Fruit fly (Drosophila melanogaster): ENCODE data around the gene disco.

Gene disco

dm6 chrX:16243989-16244388, 27.4 kb upstream of the disco start:
- TF ChIP-seq br (GFP tag; optimal IDR thresholded peaks at IDR 0.05) = no peak
- TF ChIP-seq dl (GFP tag; optimal IDR thresholded peaks at IDR 0.05; ENCODE audit: insufficient read depth in 1 of 2, partially characterized antibody in 2 of 2) = no peak
- no peak for TF ChIP-seq sv (GFP tag; optimal IDR thresholded peaks at IDR 0.05)
- TF ChIP-seq CG9705 (GFP tag; optimal IDR thresholded peaks at IDR 0.05) = no peak
- TF ChIP-seq brk (GFP tag; optimal IDR thresholded peaks at IDR 0.05) = no peak

dm6 chrX:16241831-16242451, 25.4 kb upstream of the disco start:
- TF ChIP-seq usp (GFP tag; optimal IDR thresholded peaks at IDR 0.05) (no peak), lola (GFP tag; optimal IDR thresholded peaks at IDR 0.05) (no peak), Hnf4 (GFP tag; optimal IDR thresholded peaks at IDR 0.05) (no peak)

- TF ChIP-seq rgr (GFP tag; optimal IDR thresholded peaks at IDR 0.05) (no peak), CrebA (GFP tag; optimal IDR thresholded peaks at IDR 0.05; ENCODE audit: borderline replicate concordance) (no peak), Dif (GFP tag; optimal IDR thresholded peaks at IDR 0.05; ENCODE audit: partially characterized antibody) (no peak), br (GFP tag; optimal IDR thresholded peaks at IDR 0.05) (no peak), dsf (GFP tag; optimal IDR thresholded peaks at IDR 0.05; ENCODE audit: borderline replicate concordance) (no peak), Jra (GFP tag; optimal IDR thresholded peaks at IDR 0.05) (no peak), sv (GFP tag; optimal IDR thresholded peaks at IDR 0.05) (no peak)
Measured at dm6 chrX:16231292-16231691, 14.7 kb upstream of the disco start.

dm6 chrX:16217518-16217869, 944 bp upstream of the disco start:
- no peak for TF ChIP-seq Hnf4 (GFP tag; optimal IDR thresholded peaks at IDR 0.05)
- no peak for TF ChIP-seq CG9705 (GFP tag; optimal IDR thresholded peaks at IDR 0.05)
- TF ChIP-seq Myc (optimal IDR thresholded peaks at IDR 0.05) = no peak
- no peak for TF ChIP-seq ey (GFP tag; optimal IDR thresholded peaks at IDR 0.05)
- no peak for TF ChIP-seq woc (GFP tag; optimal IDR thresholded peaks at IDR 0.05)
- no peak for TF ChIP-seq dl (GFP tag; optimal IDR thresholded peaks at IDR 0.05; ENCODE audit: insufficient read depth in 1 of 2, partially characterized antibody in 2 of 2)
- no peak for TF ChIP-seq Vsx2 (GFP tag; optimal IDR thresholded peaks at IDR 0.05; ENCODE audit: partially characterized antibody)

dm6 chrX:16216830-16217517, 424 bp upstream of the disco start:
- peak; percentile 62 for TF ChIP-seq Vsx2 (GFP tag; optimal IDR thresholded peaks at IDR 0.05; ENCODE audit: partially characterized antibody)
- peak; percentile 35 for TF ChIP-seq Hr83 (GFP tag; optimal IDR thresholded peaks at IDR 0.05; ENCODE audit: poor library complexity, severe bottlenecking)
- peak; percentile 62 to 85 for TF ChIP-seq dl (GFP tag; optimal IDR thresholded peaks at IDR 0.05; ENCODE audit: insufficient read depth in 1 of 2, partially characterized antibody in 2 of 2)
- no peak for TF ChIP-seq foxo (GFP tag; optimal IDR thresholded peaks at IDR 0.05)
- no peak for TF ChIP-seq fru (GFP tag; optimal IDR thresholded peaks at IDR 0.05)
- peak; percentile 88 for TF ChIP-seq Dif (GFP tag; optimal IDR thresholded peaks at IDR 0.05; ENCODE audit: partially characterized antibody)
- TF ChIP-seq CrebA (GFP tag; optimal IDR thresholded peaks at IDR 0.05; ENCODE audit: borderline replicate concordance) = no peak
- peak; percentile 55 for TF ChIP-seq Hr78 (GFP tag; optimal IDR thresholded peaks at IDR 0.05)
- peak; percentile 96 for TF ChIP-seq N (GFP tag; optimal IDR thresholded peaks at IDR 0.05)

- no peak for TF ChIP-seq Hnf4 (GFP tag; optimal IDR thresholded peaks at IDR 0.05)
- TF ChIP-seq h (GFP tag; optimal IDR thresholded peaks at IDR 0.05) = no peak
- no peak for TF ChIP-seq fru (GFP tag; optimal IDR thresholded peaks at IDR 0.05)
- TF ChIP-seq ey (GFP tag; optimal IDR thresholded peaks at IDR 0.05) = no peak
- no peak for TF ChIP-seq CG9705 (GFP tag; optimal IDR thresholded peaks at IDR 0.05)
- no peak for TF ChIP-seq jim (GFP tag; optimal IDR thresholded peaks at IDR 0.05)
- TF ChIP-seq lola (GFP tag; optimal IDR thresholded peaks at IDR 0.05) = no peak
- TF ChIP-seq Abd-B (GFP tag; optimal IDR thresholded peaks at IDR 0.05) = no peak
- no peak for TF ChIP-seq brk (GFP tag; optimal IDR thresholded peaks at IDR 0.05)
- TF ChIP-seq Dif (GFP tag; optimal IDR thresholded peaks at IDR 0.05; ENCODE audit: partially characterized antibody) = no peak
- TF ChIP-seq dmrt93B (GFP tag; optimal IDR thresholded peaks at IDR 0.05) = no peak
- no peak for TF ChIP-seq sage (GFP tag; optimal IDR thresholded peaks at IDR 0.05)
- TF ChIP-seq Jra (GFP tag; optimal IDR thresholded peaks at IDR 0.05) = no peak
- TF ChIP-seq foxo (GFP tag; optimal IDR thresholded peaks at IDR 0.05) = no peak
Measured at dm6 chrX:16213998-16214397, 2.6 kb downstream of the disco start.

Data from whole organism, wandering third instar larva.